Fruit fly (Drosophila melanogaster) whole organism, embryonic: ENCODE measurements around the gene CG17028.
A peak's percentile ranks its signal among the peaks of the same experiment; 100 is the strongest.

Experiments used
- Awh ChIP-seq: fragments of 200-800 bp; sonication (Bioruptor generic); IDR thresholded peaks from 2 replicates; pipeline ENCODE4, ENCODE4 v1.3.6; 2022; ENCODE audit warnings: missing biosample characterization, missing genetic modification characterization
- B-H1 ChIP-seq: fragments of 200-800 bp; sonication (Bioruptor generic); IDR thresholded peaks from 3 replicates; pipeline ENCODE4 v1.3.6; 2022; ENCODE audit warnings: missing biosample characterization, missing genetic modification characterization
- CG10274 ChIP-seq: fragments of 200-800 bp; sonication (Bioruptor generic); optimal IDR thresholded peaks from 3 replicates; lab custom pipeline; 2017; ENCODE audit warnings: missing biosample characterization, mild to moderate bottlenecking, missing genetic modification characterization
- CG10366 ChIP-seq: fragments of 200-800 bp; sonication (Bioruptor generic); IDR thresholded peaks from 2 replicates; pipeline ENCODE4 v1.3.6; 2022; ENCODE audit warnings: missing biosample characterization, missing genetic modification characterization
- CG11695 ChIP-seq: fragments of 200-800 bp; sonication (Bioruptor generic); IDR thresholded peaks from 3 replicates; pipeline ENCODE4 v1.3.6; 2022; ENCODE audit warnings: missing biosample characterization, missing genetic modification characterization
- CG12104 ChIP-seq: fragments of 200-800 bp; sonication (Bioruptor generic); optimal IDR thresholded peaks from 3 replicates; lab custom pipeline; 2016; ENCODE audit warnings: missing biosample characterization, missing genetic modification characterization
- CG15269 ChIP-seq: fragments of 200-800 bp; sonication (Bioruptor generic); optimal IDR thresholded peaks from 2 replicates; lab custom pipeline; 2018; ENCODE audit warnings: missing biosample characterization, mild to moderate bottlenecking, missing genetic modification characterization, moderate library complexity
- CG16815 ChIP-seq: fragments of 200-800 bp; sonication (Bioruptor generic); optimal IDR thresholded peaks from 3 replicates; lab custom pipeline; 2017; ENCODE audit warnings: missing biosample characterization, mild to moderate bottlenecking, missing genetic modification characterization
- CG17361 ChIP-seq: fragments of 200-800 bp; sonication (Bioruptor generic); IDR thresholded peaks from 3 replicates; pipeline ENCODE4 v1.3.6; 2022; ENCODE audit warnings: missing biosample characterization, missing genetic modification characterization
- CG17385 ChIP-seq: fragments of 200-800 bp; sonication (Bioruptor generic); optimal IDR thresholded peaks from 3 replicates; lab custom pipeline; 2018; ENCODE audit warnings: missing biosample characterization, mild to moderate bottlenecking, missing genetic modification characterization
- CG17568 ChIP-seq: fragments of 200-800 bp; sonication (Bioruptor generic); optimal IDR thresholded peaks from 2 replicates; lab custom pipeline; 2018; ENCODE audit warnings: missing biosample characterization, mild to moderate bottlenecking, missing genetic modification characterization, moderate library complexity
- CG30431 ChIP-seq: fragments of 200-800 bp; sonication (Bioruptor generic); optimal IDR thresholded peaks from 2 replicates; lab custom pipeline; 2017; ENCODE audit warnings: missing biosample characterization, missing genetic modification characterization
- CG3407 ChIP-seq: fragments of 200-800 bp; sonication (Bioruptor generic); optimal IDR thresholded peaks from 2 replicates; lab custom pipeline; 2018; ENCODE audit warnings: missing biosample characterization, mild to moderate bottlenecking, missing genetic modification characterization
- CG43689 ChIP-seq: fragments of 200-800 bp; sonication (Bioruptor generic); IDR thresholded peaks from 2 replicates; pipeline ENCODE4 v1.3.6; 2022; ENCODE audit warnings: missing biosample characterization, missing genetic modification characterization
- CG6654 ChIP-seq: fragments of 200-800 bp; sonication (Bioruptor generic); optimal IDR thresholded peaks from 2 replicates; lab custom pipeline; 2017; ENCODE audit warnings: missing biosample characterization, mild to moderate bottlenecking, missing genetic modification characterization
- CG6813 ChIP-seq: fragments of 200-800 bp; sonication (Bioruptor generic); optimal IDR thresholded peaks from 2 replicates; lab custom pipeline; 2017; ENCODE audit warnings: missing biosample characterization, missing genetic modification characterization, mild to moderate bottlenecking, moderate library complexity, missing genetic modification reagents
- CHES-1-like ChIP-seq: fragments of 200-800 bp; sonication (Bioruptor generic); optimal IDR thresholded peaks from 2 replicates; lab custom pipeline; 2016; ENCODE audit warnings: missing biosample characterization, missing genetic modification characterization
- Chrac-16 ChIP-seq: fragments of 200-800 bp; sonication (Bioruptor generic); optimal IDR thresholded peaks from 3 replicates; lab custom pipeline; 2016; ENCODE audit warnings: missing biosample characterization, missing genetic modification characterization
- Dref ChIP-seq: fragments of 200-800 bp; sonication (Bioruptor generic); IDR thresholded peaks from 2 replicates; pipeline ENCODE4 v1.3.6; 2022; ENCODE audit warnings: missing biosample characterization, missing genetic modification characterization
- Gsc ChIP-seq: fragments of 200-800 bp; sonication (Bioruptor generic); IDR thresholded peaks from 2 replicates; pipeline ENCODE4 v1.3.6; 2022; ENCODE audit warnings: missing biosample characterization, missing genetic modification characterization
- HLH3B ChIP-seq: fragments of 200-800 bp; sonication (Bioruptor generic); IDR thresholded peaks from 2 replicates; pipeline ENCODE4 v1.3.6; 2022; ENCODE audit warnings: missing biosample characterization, missing genetic modification characterization
- HLH54F ChIP-seq: fragments of 200-800 bp; sonication (Bioruptor generic); optimal IDR thresholded peaks from 3 replicates; lab custom pipeline; 2016; ENCODE audit warnings: missing biosample characterization, missing genetic modification characterization
- Hey ChIP-seq: fragments of 200-800 bp; sonication (Bioruptor generic); optimal IDR thresholded peaks from 3 replicates; lab custom pipeline; 2018; ENCODE audit warnings: missing biosample characterization, mild to moderate bottlenecking, missing genetic modification characterization
- HmgD ChIP-seq: fragments of 200-800 bp; sonication (Bioruptor generic); optimal IDR thresholded peaks from 3 replicates; lab custom pipeline; 2016; ENCODE audit warnings: missing biosample characterization, missing genetic modification characterization
- Hmx ChIP-seq: fragments of 200-800 bp; sonication (Bioruptor generic); optimal IDR thresholded peaks from 2 replicates; lab custom pipeline; 2016; ENCODE audit warnings: missing biosample characterization, missing genetic modification characterization
- Oaz ChIP-seq: fragments of 200-800 bp; sonication (Bioruptor generic); IDR thresholded peaks from 2 replicates; pipeline ENCODE4 v1.3.6; 2022; ENCODE audit warnings: missing biosample characterization, missing genetic modification characterization
- Ravus ChIP-seq: fragments of 200-800 bp; sonication (Bioruptor generic); IDR thresholded peaks from 2 replicates; pipeline ENCODE4 v1.3.6; 2022; ENCODE audit warnings: missing biosample characterization, missing genetic modification characterization
- Rfx ChIP-seq: fragments of 200-800 bp; sonication (Bioruptor generic); IDR thresholded peaks from 2 replicates; pipeline ENCODE4 v1.3.6; 2022; ENCODE audit warnings: missing biosample characterization, missing genetic modification characterization
- Six4 ChIP-seq: fragments of 200-800 bp; sonication (Bioruptor generic); optimal IDR thresholded peaks from 2 replicates; lab custom pipeline; 2016; ENCODE audit warnings: missing biosample characterization, missing genetic modification characterization
- abd-A ChIP-seq: fragments of 200-800 bp; sonication (Bioruptor generic); optimal IDR thresholded peaks from 3 replicates; lab custom pipeline; 2019; ENCODE audit warnings: missing biosample characterization, mild to moderate bottlenecking, missing genetic modification characterization, moderate library complexity
- az2 ChIP-seq: fragments of 200-800 bp; sonication (Bioruptor generic); optimal IDR thresholded peaks from 3 replicates; lab custom pipeline; 2016; ENCODE audit warnings: missing biosample characterization, missing genetic modification characterization
- bsh ChIP-seq, 2 experiments: fragments of 200-800 bp; sonication (Bioruptor generic); optimal IDR thresholded peaks; 2 replicates each; lab custom pipeline; 2017 to 2018; ENCODE audit warnings: mild to moderate bottlenecking in 2 of 2, missing biosample characterization in 2 of 2, missing genetic modification characterization in 2 of 2, moderate library complexity in 1 of 2
- btn ChIP-seq: fragments of 200-800 bp; sonication (Bioruptor generic); optimal IDR thresholded peaks from 2 replicates; lab custom pipeline; 2016; ENCODE audit warnings: missing biosample characterization, missing genetic modification characterization
- cad ChIP-seq: fragments of >200 bp; optimal IDR thresholded peaks from 2 replicates; lab custom pipeline; 2017; ENCODE audit warnings: missing biosample characterization, missing genetic modification characterization
- chinmo ChIP-seq: fragments of 200-800 bp; sonication (Bioruptor generic); IDR thresholded peaks from 4 replicates; pipeline ENCODE4 v1.3.6; 2022; ENCODE audit warnings: missing biosample characterization, missing genetic modification characterization; ENCODE audit not compliant: partially characterized antibody
- chm ChIP-seq: fragments of 200-800 bp; sonication (Bioruptor generic); IDR thresholded peaks from 2 replicates; pipeline ENCODE4 v1.3.6; 2022; ENCODE audit warnings: missing biosample characterization, missing genetic modification characterization
- eve ChIP-seq, 2 experiments: fragments of >200 bp; optimal IDR thresholded peaks; 2 replicates each; lab custom pipeline; 2017; ENCODE audit warnings: missing biosample characterization in 2 of 2, missing genetic modification characterization in 2 of 2
- exex ChIP-seq: fragments of 200-800 bp; sonication (Bioruptor generic); optimal IDR thresholded peaks from 4 replicates; lab custom pipeline; 2018; ENCODE audit warnings: missing biosample characterization, mild to moderate bottlenecking, missing genetic modification characterization, moderate library complexity
- fru ChIP-seq: fragments of >200 bp; optimal IDR thresholded peaks from 2 replicates; lab custom pipeline; 2017
- ham ChIP-seq: fragments of 200-800 bp; sonication (Bioruptor generic); IDR thresholded peaks from 2 replicates; pipeline ENCODE4 v1.3.6; 2022; ENCODE audit warnings: missing biosample characterization, missing genetic modification characterization
- insv ChIP-seq, 2 experiments: fragments of 200-800 bp; sonication (Bioruptor generic); optimal IDR thresholded peaks; 3 replicates each; lab custom pipeline; 2016 to 2018; ENCODE audit warnings: missing biosample characterization in 2 of 2, missing genetic modification characterization in 2 of 2
- lilli ChIP-seq: fragments of 200-800 bp; sonication (Bioruptor generic); optimal IDR thresholded peaks from 3 replicates; lab custom pipeline; 2016; ENCODE audit warnings: missing biosample characterization, missing genetic modification characterization
- mld ChIP-seq: fragments of 200-800 bp; sonication (Bioruptor generic); IDR thresholded peaks from 3 replicates; pipeline ENCODE4 v1.3.6; 2022; ENCODE audit warnings: missing biosample characterization, missing genetic modification characterization; ENCODE audit not compliant: partially characterized antibody
- oc ChIP-seq: fragments of 200-800 bp; sonication (Bioruptor generic); optimal IDR thresholded peaks from 2 replicates; lab custom pipeline; 2018; ENCODE audit warnings: missing biosample characterization, mild to moderate bottlenecking, missing genetic modification characterization, moderate library complexity
- pita ChIP-seq: fragments of 200-800 bp; sonication (Bioruptor generic); optimal IDR thresholded peaks from 2 replicates; lab custom pipeline; 2017; ENCODE audit warnings: missing biosample characterization, mild to moderate bottlenecking, missing genetic modification characterization
- pum ChIP-seq: fragments of 200-800 bp; sonication (Bioruptor generic); optimal IDR thresholded peaks from 2 replicates; lab custom pipeline; 2016; ENCODE audit warnings: missing biosample characterization, missing genetic modification characterization
- slp2 ChIP-seq: fragments of 200-800 bp; sonication (Bioruptor generic); optimal IDR thresholded peaks from 2 replicates; lab custom pipeline; 2016; ENCODE audit warnings: missing biosample characterization, missing genetic modification characterization
- sna ChIP-seq: fragments of 200-800 bp; sonication (Bioruptor generic); IDR thresholded peaks from 2 replicates; pipeline ENCODE4 v1.3.6; 2022; ENCODE audit warnings: missing biosample characterization, missing genetic modification characterization; ENCODE audit not compliant: partially characterized antibody
- tio ChIP-seq: fragments of 200-800 bp; sonication (Bioruptor generic); optimal IDR thresholded peaks from 2 replicates; lab custom pipeline; 2017; ENCODE audit warnings: missing biosample characterization, missing genetic modification characterization, inconsistent platforms
- twi ChIP-seq: fragments of 200-800 bp; optimal IDR thresholded peaks from 2 replicates; lab custom pipeline; 2019; ENCODE audit warnings: missing biosample characterization, mild to moderate bottlenecking, missing genetic modification characterization, moderate library complexity

Gene CG17028

DNA sequence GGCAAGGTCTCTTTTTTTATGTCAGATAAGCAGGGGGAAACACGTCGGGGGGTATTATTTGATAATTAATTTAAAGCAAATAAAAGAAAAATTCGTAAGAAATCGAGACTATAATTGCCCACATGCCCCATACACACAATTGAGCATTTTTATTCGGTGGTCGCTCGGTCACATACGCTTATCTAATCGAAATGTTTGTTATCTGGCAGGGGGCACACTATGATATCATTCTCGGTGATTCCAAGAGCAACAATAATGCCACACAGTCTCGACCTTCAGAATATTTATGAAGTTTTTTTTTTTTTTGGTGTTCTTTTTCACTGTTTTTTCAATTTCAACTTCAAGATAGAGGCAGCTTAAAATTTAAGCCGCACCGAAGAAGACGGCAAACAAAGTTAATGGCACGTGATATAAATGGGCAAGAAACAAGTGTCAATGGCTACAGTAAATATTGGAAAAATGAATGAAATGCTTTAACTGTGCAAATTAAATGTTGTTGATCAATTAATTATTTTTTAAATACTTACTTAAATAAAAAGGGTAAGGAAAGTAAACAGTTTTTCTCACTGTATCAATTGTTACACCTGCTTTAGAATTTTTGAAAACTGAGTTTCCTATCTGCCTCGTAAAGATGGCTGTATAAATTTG is 21.2 kb downstream of the CG17028 start (continued):
- TF ChIP-seq twi (tag; lab: Kevin White, UChicago): peak; percentile 7
- no peak for TF ChIP-seq CG16815 (GFP tag; lab: Kevin White, UChicago)
- no peak for TF ChIP-seq Gsc (GFP tag; lab: Robert Waterston, UW)
- TF ChIP-seq fru (lab: Kevin White, UChicago): no peak
- TF ChIP-seq CG10366: peak; percentile 24; the same call in 1 of the 2 replicates
- no peak for TF ChIP-seq CG17568 (GFP tag; lab: Kevin White, UChicago)
- no peak for TF ChIP-seq az2 (GFP tag; lab: Kevin White, UChicago)
- peak; percentile 70; the same call in 1 of the 2 replicates for TF ChIP-seq Rfx
- TF ChIP-seq sna (GFP tag; lab: Robert Waterston, UW): no peak
- peak in 1 of 2 experiments; percentile 30 for TF ChIP-seq eve (GFP tag; optimal IDR thresholded peaks at IDR 0.05; lab: Kevin White, UChicago)
- no peak for TF ChIP-seq CG6654 (GFP tag; lab: Kevin White, UChicago)
- TF ChIP-seq HmgD (GFP tag; lab: Kevin White, UChicago): no peak
- TF ChIP-seq CG17361 (GFP tag; lab: Robert Waterston, UW): peak; percentile 44; the same call in 1 of the 3 replicates
- TF ChIP-seq slp2 (GFP tag; lab: Kevin White, UChicago): no peak
- no peak for TF ChIP-seq oc (tag; lab: Kevin White, UChicago)
- TF ChIP-seq CG10274 (GFP tag; lab: Kevin White, UChicago): no peak
- TF ChIP-seq pum (GFP tag; lab: Kevin White, UChicago): no peak
- peak; percentile 56; the same call in 1 of the 3 replicates for TF ChIP-seq CG11695 (GFP tag; lab: Robert Waterston, UW)
- no peak for TF ChIP-seq ham
- TF ChIP-seq mld (GFP tag; lab: Robert Waterston, UW): no peak
- peak; percentile 40; the same call in 1 of the 2 replicates for TF ChIP-seq HLH3B (GFP tag; lab: Robert Waterston, UW)
- TF ChIP-seq pita (GFP tag; lab: Kevin White, UChicago): no peak
- no peak for TF ChIP-seq CG30431 (GFP tag; lab: Kevin White, UChicago)
- no peak for TF ChIP-seq Hmx (GFP tag; lab: Kevin White, UChicago)
- TF ChIP-seq CG6813 (GFP tag; lab: Kevin White, UChicago): no peak
- no peak; the same call in 1 of the 2 replicates for TF ChIP-seq chm (GFP tag; lab: Robert Waterston, UW)
- peak; percentile 85; the same call in 3 of the 4 replicates for TF ChIP-seq chinmo (GFP tag; lab: Robert Waterston, UW)
- TF ChIP-seq bsh (GFP tag; optimal IDR thresholded peaks at IDR 0.05; lab: Kevin White, UChicago): peak in 1 of 2 experiments; percentile 53
- no peak for TF ChIP-seq btn (GFP tag; lab: Kevin White, UChicago)
- peak; percentile 97 for TF ChIP-seq exex (tag; lab: Kevin White, UChicago)
- no peak for TF ChIP-seq Chrac-16 (GFP tag; lab: Kevin White, UChicago)
- peak; percentile 29 for TF ChIP-seq tio (GFP tag; lab: Kevin White, UChicago)
- no peak for TF ChIP-seq CHES-1-like (GFP tag; lab: Kevin White, UChicago)
- no peak for TF ChIP-seq Awh (GFP tag; lab: Robert Waterston, UW)
- no peak for TF ChIP-seq Dref (GFP tag; lab: Robert Waterston, UW)
- peak; percentile 24 for TF ChIP-seq HLH54F (GFP tag; lab: Kevin White, UChicago)
- TF ChIP-seq Ravus: no peak; the same call in 1 of the 2 replicates
- no peak for TF ChIP-seq Hey
- peak; percentile 23; the same call in 1 of the 3 replicates for TF ChIP-seq B-H1 (GFP tag; lab: Robert Waterston, UW)
- no peak for TF ChIP-seq cad
- TF ChIP-seq lilli (GFP tag; lab: Kevin White, UChicago): peak; percentile 5
- no peak for TF ChIP-seq insv (GFP tag; optimal IDR thresholded peaks at IDR 0.05; lab: Kevin White, UChicago)
- no peak for TF ChIP-seq Six4 (GFP tag; lab: Kevin White, UChicago)
- peak; percentile 71 for TF ChIP-seq CG15269 (tag; lab: Kevin White, UChicago)
- TF ChIP-seq abd-A (tag; lab: Kevin White, UChicago): no peak
- TF ChIP-seq CG43689 (GFP tag; lab: Robert Waterston, UW): no peak
- peak; percentile 56 for TF ChIP-seq CG17385
- TF ChIP-seq CG3407 (GFP tag; lab: Kevin White, UChicago): no peak
- TF ChIP-seq Oaz: no peak
- peak; percentile 3 for TF ChIP-seq CG12104 (GFP tag; lab: Kevin White, UChicago)
